Fruit fly (Drosophila melanogaster): ENCODE measurements around the gene ND-ASHI.
A peak's percentile ranks its signal among the peaks of the same experiment; 100 is the strongest.

ND-ASHI gene

DNA sequence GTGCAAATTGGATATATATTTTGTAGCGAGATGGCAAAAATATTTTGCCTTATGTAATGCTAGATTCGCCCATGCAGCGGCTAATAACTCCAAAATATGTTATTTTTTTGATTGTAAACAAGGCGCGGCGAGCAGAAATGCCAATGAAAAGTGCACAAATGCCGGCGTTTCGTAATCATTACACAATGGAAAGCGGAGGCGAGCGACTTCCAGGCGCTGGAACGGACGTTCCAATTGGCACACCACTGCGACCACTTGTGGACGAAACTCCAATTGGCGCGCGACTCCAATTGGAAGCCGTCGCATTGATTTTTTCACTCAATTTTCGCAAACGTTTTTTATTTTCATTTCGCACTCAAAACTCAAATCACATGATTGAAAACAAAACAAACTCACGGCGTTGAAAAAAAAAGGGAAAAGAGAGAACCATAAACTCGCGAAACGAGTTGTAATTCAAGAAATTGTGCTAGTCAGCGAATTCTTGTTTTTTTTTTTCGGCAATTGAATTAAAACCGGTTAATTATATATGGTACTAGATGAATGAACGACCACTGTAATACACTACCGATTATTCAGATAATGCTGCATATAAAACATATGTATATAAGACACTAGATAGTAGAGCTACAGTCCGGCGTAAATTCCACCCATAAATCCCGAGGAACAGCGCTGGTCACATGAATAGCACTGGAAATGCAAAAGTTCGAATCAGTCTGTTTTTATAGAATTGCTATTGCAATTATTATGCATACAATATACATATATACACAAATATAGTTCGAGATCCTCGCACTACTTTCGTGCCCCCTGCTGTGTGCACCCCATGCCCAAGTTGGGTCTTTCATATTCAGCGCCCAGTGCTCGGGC is at the start of gene ND-ASHI (continued):
- TF ChIP-seq CG10209 (GFP tag; optimal IDR thresholded peaks at IDR 0.05) (peak; percentile 92), ap (GFP tag; IDR thresholded peaks at IDR 0.05) (peak; percentile 93), kni (GFP tag; optimal IDR thresholded peaks at IDR 0.05) (peak; percentile 34), sd (tag; optimal IDR thresholded peaks at IDR 0.05) (peak; percentile 86), CG18599 (GFP tag; optimal IDR thresholded peaks at IDR 0.05) (peak; percentile 98), CG8290 (GFP tag; optimal IDR thresholded peaks at IDR 0.05) (peak; percentile 69), CG8290 (tag; optimal IDR thresholded peaks at IDR 0.05) (peak in 1 of 2 experiments; percentile 99), CG11398 (GFP tag; optimal IDR thresholded peaks at IDR 0.05) (peak; percentile 79), Camta (GFP tag; optimal IDR thresholded peaks at IDR 0.05) (peak; percentile 87), NC2α (GFP tag; optimal IDR thresholded peaks at IDR 0.05) (peak; percentile 77), al (GFP tag; IDR thresholded peaks at IDR 0.05) (peak; percentile 95), Xbp1 (GFP tag; optimal IDR thresholded peaks at IDR 0.05) (peak; percentile 94), insv (GFP tag; optimal IDR thresholded peaks at IDR 0.05) (peak; percentile 81 to 96), az2 (GFP tag; optimal IDR thresholded peaks at IDR 0.05) (peak; percentile 92), CG7357 (GFP tag; IDR thresholded peaks at IDR 0.05) (peak; percentile 86), CG4360 (GFP tag; IDR thresholded peaks at IDR 0.05) (peak; percentile 60), CG18476 (GFP tag; optimal IDR thresholded peaks at IDR 0.05) (peak; percentile 93), Pdp1 (GFP tag; optimal IDR thresholded peaks at IDR 0.05) (peak; percentile 95), emc (GFP tag; optimal IDR thresholded peaks at IDR 0.05) (peak; percentile 88), bsh (GFP tag; optimal IDR thresholded peaks at IDR 0.05) (peak; percentile 93 to 94), CG3163 (GFP tag; optimal IDR thresholded peaks at IDR 0.05) (peak; percentile 60), lola (GFP tag; optimal IDR thresholded peaks at IDR 0.05) (peak in 1 of 3 experiments; percentile 76), CG14710 (tag; optimal IDR thresholded peaks at IDR 0.05) (peak; percentile 79), CG16779 (GFP tag; IDR thresholded peaks at IDR 0.05) (peak; percentile 96), HHEX (GFP tag; optimal IDR thresholded peaks at IDR 0.05) (peak; percentile 96), CG6791 (GFP tag; IDR thresholded peaks at IDR 0.05; ENCODE audit: partially characterized antibody) (no peak), CG34376 (GFP tag; optimal IDR thresholded peaks at IDR 0.05) (peak; percentile 97), CG4404 (GFP tag; IDR thresholded peaks at IDR 0.05) (peak; percentile 85), chm (GFP tag; IDR thresholded peaks at IDR 0.05) (peak; percentile 96), CG12071 (GFP tag; optimal IDR thresholded peaks at IDR 0.05) (peak; percentile 97), fd64A (GFP tag; optimal IDR thresholded peaks at IDR 0.05) (peak; percentile 81), zf30C (GFP tag; optimal IDR thresholded peaks at IDR 0.05) (no peak), CG17361 (GFP tag; IDR thresholded peaks at IDR 0.05) (peak; percentile 91), CG6813 (GFP tag; optimal IDR thresholded peaks at IDR 0.05) (peak; percentile 96), D (optimal IDR thresholded peaks at IDR 0.05) (no peak), D (GFP tag; optimal IDR thresholded peaks at IDR 0.05) (peak; percentile 88), Hr51 (GFP tag; optimal IDR thresholded peaks at IDR 0.05) (peak; percentile 88 to 90), lmd (GFP tag; IDR thresholded peaks at IDR 0.05) (peak; percentile 96), CG3726 (GFP tag; IDR thresholded peaks at IDR 0.05) (peak; percentile 93), Sox102F (GFP tag; optimal IDR thresholded peaks at IDR 0.05) (peak; percentile 92), CG3065 (GFP tag; optimal IDR thresholded peaks at IDR 0.05) (peak; percentile 82), CG14860 (GFP tag; IDR thresholded peaks at IDR 0.05; ENCODE audit: partially characterized antibody) (no peak), her (GFP tag; optimal IDR thresholded peaks at IDR 0.05) (peak; percentile 84), CG15514 (GFP tag; optimal IDR thresholded peaks at IDR 0.05) (peak; percentile 93), mam (GFP tag; optimal IDR thresholded peaks at IDR 0.05) (peak; percentile 95), Doc2 (GFP tag; IDR thresholded peaks at IDR 0.05) (peak; percentile 79), CG11085 (GFP tag; IDR thresholded peaks at IDR 0.05) (peak; percentile 94), CG34224 (GFP tag; IDR thresholded peaks at IDR 0.05; ENCODE audit: partially characterized antibody) (no peak)

Data from whole organism, embryonic.